Fruit fly (Drosophila melanogaster) whole organism, embryonic: Measurements from ENCODE around the gene CG8319.

Experiments used
- Blimp-1 ChIP-seq: fragments of 200-800 bp; sonication (Bioruptor generic); optimal IDR thresholded peaks from 3 replicates; lab custom pipeline; 2018; ENCODE audit warnings: missing biosample characterization, missing genetic modification characterization, mild to moderate bottlenecking, moderate library complexity, missing genetic modification reagents
- CG12391 ChIP-seq: fragments of 200-800 bp; sonication (Bioruptor generic); optimal IDR thresholded peaks from 3 replicates; lab custom pipeline; 2018; ENCODE audit warnings: missing biosample characterization, mild to moderate bottlenecking, missing genetic modification characterization, moderate library complexity
- Fer3 ChIP-seq: fragments of 200-800 bp; sonication (Bioruptor generic); optimal IDR thresholded peaks from 2 replicates; lab custom pipeline; 2018; ENCODE audit warnings: missing biosample characterization, mild to moderate bottlenecking, missing genetic modification characterization, moderate library complexity
- Myb ChIP-seq: fragments of 200-800 bp; sonication (Bioruptor generic); optimal IDR thresholded peaks from 2 replicates; lab custom pipeline; 2016; ENCODE audit warnings: missing biosample characterization, missing genetic modification characterization
- lola ChIP-seq, 3 experiments: fragments of >200 bp in 2 of 3; fragments of 200-800 bp in 1 of 3; sonication (Bioruptor generic) in 1 of 3; optimal IDR thresholded peaks; 2 replicates each; lab custom pipeline; 2017 to 2019; ENCODE audit warnings: missing biosample characterization in 3 of 3, missing genetic modification characterization in 3 of 3, mild to moderate bottlenecking in 1 of 3, moderate library complexity in 1 of 3
- otp ChIP-seq: fragments of 200-800 bp; sonication (Bioruptor generic); IDR thresholded peaks from 3 replicates; pipeline ENCODE4, ENCODE4 v1.3.6; 2022; ENCODE audit warnings: missing biosample characterization, missing genetic modification characterization
- psq ChIP-seq: fragments of 200-800 bp; sonication (Bioruptor generic); optimal IDR thresholded peaks from 2 replicates; lab custom pipeline; 2017; ENCODE audit warnings: missing biosample characterization, missing genetic modification characterization
- shn ChIP-seq: fragments of 200-800 bp; sonication (Bioruptor generic); optimal IDR thresholded peaks from 3 replicates; lab custom pipeline; 2016; ENCODE audit warnings: missing biosample characterization, missing genetic modification characterization

dm6 chr3R:9591769-9592388 lies 35.2 kb upstream of the CG8319 start:
- TF ChIP-seq Fer3 = no peak
- no peak for TF ChIP-seq Myb
- TF ChIP-seq shn (GFP tag; lab: Kevin White, UChicago) = no peak
- TF ChIP-seq otp = no peak
- no peak for TF ChIP-seq CG12391 (tag; lab: Kevin White, UChicago)
- TF ChIP-seq Blimp-1 = no peak
- TF ChIP-seq psq (GFP tag; lab: Kevin White, UChicago) = no peak
- TF ChIP-seq lola (GFP tag; optimal IDR thresholded peaks at IDR 0.05; lab: Kevin White, UChicago) = no peak
